Fruit fly (Drosophila melanogaster): ENCODE measurements around the gene CG1764.

CG1764 gene

DNA sequence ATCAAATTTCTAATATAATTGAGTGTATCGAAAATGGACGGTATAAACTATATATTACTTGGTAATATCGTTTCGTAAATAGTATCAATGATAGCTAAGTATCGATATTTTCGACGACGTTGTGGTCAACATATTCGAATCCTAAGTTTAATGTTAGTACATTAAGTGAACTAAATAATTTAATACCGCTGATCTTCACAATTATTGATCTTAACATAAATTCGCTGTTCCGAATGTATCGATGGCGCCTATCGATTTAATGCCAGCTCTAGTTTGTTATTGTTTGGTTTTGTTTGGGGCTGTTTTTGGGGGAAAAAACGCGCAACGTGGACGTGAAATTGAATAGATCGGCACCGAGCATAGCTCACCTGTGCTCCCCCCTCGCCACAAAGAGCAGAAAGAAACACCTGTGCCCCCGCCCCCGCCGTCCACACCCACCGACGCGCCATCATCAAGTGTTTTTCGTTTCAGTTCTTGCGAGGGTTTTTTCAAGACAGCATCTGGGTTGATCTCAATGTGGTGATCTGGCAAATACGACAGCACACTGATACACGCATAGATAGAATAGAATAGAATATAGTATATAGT lies 16.4 kb downstream of the CG1764 start:
- no peak for TF ChIP-seq CG8478 (optimal IDR thresholded peaks at IDR 0.05)
- no peak for TF ChIP-seq CTCF (optimal IDR thresholded peaks at IDR 0.05)

DNA sequence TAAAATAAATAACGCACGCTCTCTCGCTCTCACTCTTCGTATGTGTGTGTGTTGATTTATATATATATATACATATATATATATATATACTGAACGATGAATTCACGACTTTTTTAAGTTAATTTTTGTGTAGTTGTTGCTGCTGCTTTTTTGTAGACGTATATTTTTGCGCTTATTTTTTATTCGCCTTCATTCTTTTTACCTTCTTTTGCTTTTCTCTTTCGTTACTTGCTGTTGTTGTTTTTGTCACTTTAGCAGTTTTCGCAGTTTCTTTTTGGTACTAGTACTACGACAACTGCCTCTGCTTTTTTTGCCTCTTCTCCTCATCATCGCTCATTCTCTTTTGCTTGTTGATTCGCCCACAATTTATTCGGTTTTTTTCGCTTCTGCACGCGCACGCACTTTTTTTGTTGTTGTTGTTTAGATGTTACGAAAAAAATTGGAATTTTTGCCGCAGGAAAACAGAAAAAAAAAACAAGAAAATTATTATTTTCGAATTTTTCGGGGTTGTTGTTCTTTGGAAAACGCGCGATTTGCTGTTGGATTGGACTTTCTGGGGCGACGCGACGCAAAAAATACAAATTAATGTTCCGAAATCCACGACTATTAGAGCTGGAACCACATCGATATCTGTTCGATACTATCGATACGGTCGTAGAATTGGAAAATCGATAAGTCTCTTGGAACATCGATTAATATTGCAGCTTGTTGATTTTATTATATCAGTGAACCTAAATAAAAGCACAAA lies 17.0 kb downstream of the CG1764 start, which contains the start of the genes HDAC4 and CG15743:
HDAC4 (minus strand) TSS at position 632 of the 748 bp plus-strand sequence.
CG15743 (plus strand) TSS at position 707 of the 748 bp plus-strand sequence.
- TF ChIP-seq CG8478 (optimal IDR thresholded peaks at IDR 0.05) (no peak), CTCF (optimal IDR thresholded peaks at IDR 0.05) (no peak)

dm6 chrX:13284548-13284974 lies 17.7 kb downstream of the CG1764 start:
- TF ChIP-seq CG8478 (optimal IDR thresholded peaks at IDR 0.05) = no peak

- TF ChIP-seq CTCF (optimal IDR thresholded peaks at IDR 0.05) (no peak), CG8478 (optimal IDR thresholded peaks at IDR 0.05) (no peak)
Observed at dm6 chrX:13283940-13284547, 18.2 kb downstream of the CG1764 start.

dm6 chrX:13282717-13283116 lies 19.5 kb downstream of the CG1764 start:
- TF ChIP-seq CG8478 (optimal IDR thresholded peaks at IDR 0.05) (no peak), CTCF (optimal IDR thresholded peaks at IDR 0.05) (no peak)

DNA sequence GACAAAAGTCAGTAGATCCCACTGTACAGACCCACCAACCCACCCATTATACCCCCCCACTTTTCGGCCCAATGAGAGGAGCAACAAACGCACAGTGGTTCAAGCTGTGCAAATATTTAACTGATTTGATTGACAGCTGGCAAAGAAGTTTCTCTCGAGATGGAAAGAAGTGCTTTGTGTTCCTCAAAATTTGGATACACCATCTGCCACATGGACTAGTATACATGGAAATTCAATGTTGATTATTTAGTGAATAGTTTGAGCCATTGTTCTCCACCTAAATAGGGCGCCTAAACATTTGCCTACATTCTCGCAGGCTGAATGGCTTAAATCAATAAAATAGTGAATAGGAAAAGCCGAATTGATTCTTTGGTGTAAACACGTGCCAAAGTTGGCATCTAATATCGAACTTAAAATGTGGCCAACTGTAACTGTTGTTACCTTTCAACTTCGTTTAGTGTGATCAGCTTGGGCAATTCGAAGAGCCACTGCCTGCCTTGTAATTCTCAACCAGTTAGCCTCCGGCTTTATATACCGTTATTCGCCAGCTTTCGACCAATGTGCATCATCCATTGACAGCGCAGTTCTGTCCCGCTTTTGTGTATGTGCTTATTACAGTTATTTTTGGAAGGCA lies 20.9 kb downstream of the CG1764 start:
- no peak for TF ChIP-seq CG8478 (optimal IDR thresholded peaks at IDR 0.05)
- TF ChIP-seq CTCF (optimal IDR thresholded peaks at IDR 0.05) = no peak

dm6 chrX:13280738-13281137 lies 21.5 kb downstream of the CG1764 start:
- TF ChIP-seq CG8478 (optimal IDR thresholded peaks at IDR 0.05) (no peak), CTCF (optimal IDR thresholded peaks at IDR 0.05) (no peak)

- TF ChIP-seq CG8478 (optimal IDR thresholded peaks at IDR 0.05) = no peak
- no peak for TF ChIP-seq CTCF (optimal IDR thresholded peaks at IDR 0.05)
Observed at dm6 chrX:13280235-13280634, 22.0 kb downstream of the CG1764 start.

dm6 chrX:13278468-13278982 lies 23.7 kb downstream of the CG1764 start:
- no peak for TF ChIP-seq CTCF (optimal IDR thresholded peaks at IDR 0.05)

DNA sequence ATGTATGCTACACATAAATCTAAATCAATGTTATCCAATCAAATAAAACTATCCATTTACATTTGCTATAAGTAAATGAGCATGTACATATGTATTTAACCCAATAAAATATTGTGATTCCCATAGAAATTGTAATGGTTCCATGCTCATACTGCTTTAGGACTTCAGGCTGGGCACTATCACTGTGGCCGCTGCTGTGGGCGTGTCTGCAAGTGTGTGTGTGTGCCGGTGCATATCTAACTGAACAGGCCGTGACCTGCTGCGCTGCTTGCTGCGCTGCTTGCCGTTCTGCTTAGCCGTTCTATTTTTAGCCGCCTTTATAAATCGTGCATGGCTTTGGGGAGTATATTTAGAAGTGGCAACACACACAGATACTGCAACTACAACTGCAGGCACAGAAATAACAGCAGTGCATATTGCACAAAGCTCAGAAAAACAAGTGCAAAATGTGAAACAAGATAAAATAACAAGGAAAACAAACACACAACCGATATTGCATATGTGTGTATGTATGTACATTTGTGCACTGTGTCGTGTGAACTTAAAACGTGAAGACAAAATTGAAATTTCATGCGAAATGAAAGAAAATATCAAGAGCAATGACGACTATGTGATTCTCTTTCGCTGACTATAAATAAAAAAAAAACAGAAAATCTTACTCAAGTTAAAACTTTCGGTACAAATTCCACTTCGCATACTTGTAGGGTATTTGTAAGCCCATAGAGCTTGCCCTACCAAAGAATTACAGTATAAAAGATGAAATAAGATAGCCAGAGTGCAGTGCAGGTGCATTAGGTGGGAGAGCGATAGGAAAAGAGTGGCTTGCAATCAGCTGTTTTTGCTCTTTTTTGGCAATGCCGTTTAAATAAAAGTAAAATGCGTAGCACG lies 24.4 kb downstream of the CG1764 start:
- TF ChIP-seq CG8478 (optimal IDR thresholded peaks at IDR 0.05) = no peak
- no peak for TF ChIP-seq CTCF (optimal IDR thresholded peaks at IDR 0.05)

DNA sequence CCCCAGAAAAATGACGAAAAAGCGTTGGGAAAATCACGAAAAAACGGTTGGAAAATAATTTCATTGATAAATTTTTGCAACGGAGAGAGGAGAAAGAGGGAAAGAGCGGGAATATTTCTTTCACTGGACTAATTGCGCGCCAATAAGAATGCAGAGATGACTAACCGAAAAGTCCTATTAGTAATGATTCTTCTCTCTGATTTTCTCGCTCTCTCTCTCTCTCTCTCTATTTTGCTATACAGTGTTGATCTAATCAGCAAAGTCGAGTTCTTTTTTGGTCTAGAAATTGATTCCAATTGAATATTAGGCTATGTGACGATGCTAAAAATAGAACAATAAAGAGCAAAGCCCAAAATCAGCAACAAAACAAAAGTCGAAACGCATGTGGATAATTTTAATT lies 25.1 kb downstream of the CG1764 start:
- no peak for TF ChIP-seq CG8478 (optimal IDR thresholded peaks at IDR 0.05)
- no peak for TF ChIP-seq CTCF (optimal IDR thresholded peaks at IDR 0.05)

- TF ChIP-seq CTCF (optimal IDR thresholded peaks at IDR 0.05) (no peak), CG8478 (optimal IDR thresholded peaks at IDR 0.05) (no peak)
Observed at dm6 chrX:13276713-13277112, 25.5 kb downstream of the CG1764 start.

DNA sequence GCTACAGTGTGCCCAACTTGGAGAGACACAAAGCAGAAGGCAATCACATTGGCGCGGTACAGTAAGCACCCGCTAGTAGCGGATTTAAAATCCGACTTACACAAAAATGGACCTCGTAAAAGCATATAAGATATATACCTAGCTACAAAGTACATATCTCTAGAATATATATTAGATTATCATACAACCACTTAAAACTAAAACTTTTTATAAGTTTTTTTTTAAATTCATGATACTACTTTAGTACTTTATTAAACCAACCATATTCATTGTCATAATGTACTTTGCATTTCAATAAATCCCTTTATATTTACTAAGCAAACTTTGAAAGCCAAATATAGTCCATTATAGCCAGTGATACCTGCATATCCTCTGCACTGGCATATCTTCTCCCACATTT lies 27.1 kb downstream of the CG1764 start:
- no peak for TF ChIP-seq CG8478 (optimal IDR thresholded peaks at IDR 0.05)
- TF ChIP-seq CTCF (optimal IDR thresholded peaks at IDR 0.05) = no peak

DNA sequence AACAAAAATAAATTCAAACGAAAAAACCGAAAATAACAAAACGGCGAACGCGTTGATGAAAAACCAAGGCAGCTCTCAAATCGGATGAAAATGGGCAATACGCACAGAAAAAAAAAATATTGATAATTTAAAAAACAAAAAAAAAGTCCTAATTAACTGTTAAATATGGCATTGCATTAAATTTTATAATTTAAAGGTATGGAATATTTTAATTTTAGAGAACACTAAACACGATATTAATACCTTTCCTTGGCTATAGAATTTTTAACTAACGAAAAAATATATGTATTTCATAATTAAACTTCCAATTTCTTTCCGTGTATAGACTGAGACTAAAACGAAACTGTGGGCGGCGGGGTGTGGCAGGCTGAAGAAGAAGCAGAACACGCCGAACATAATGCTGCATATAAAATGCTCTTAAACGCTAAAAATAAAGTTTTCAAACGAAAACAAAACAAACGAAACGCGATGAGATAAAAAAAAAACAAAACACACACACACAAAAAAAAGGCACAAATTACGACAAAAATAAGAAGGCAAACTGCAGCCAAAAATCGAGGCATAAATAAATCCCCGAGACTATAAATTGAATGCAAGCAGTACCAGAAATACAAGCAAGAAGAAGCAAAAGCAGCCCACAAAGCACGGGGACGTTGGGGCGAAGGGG lies 27.7 kb downstream of the CG1764 start:
- no peak for TF ChIP-seq CG8478 (optimal IDR thresholded peaks at IDR 0.05)
- TF ChIP-seq CTCF (optimal IDR thresholded peaks at IDR 0.05) = no peak
